Worm (Caenorhabditis elegans): ENCODE results near the gene R10E11.9.

R10E11.9 gene

DNA sequence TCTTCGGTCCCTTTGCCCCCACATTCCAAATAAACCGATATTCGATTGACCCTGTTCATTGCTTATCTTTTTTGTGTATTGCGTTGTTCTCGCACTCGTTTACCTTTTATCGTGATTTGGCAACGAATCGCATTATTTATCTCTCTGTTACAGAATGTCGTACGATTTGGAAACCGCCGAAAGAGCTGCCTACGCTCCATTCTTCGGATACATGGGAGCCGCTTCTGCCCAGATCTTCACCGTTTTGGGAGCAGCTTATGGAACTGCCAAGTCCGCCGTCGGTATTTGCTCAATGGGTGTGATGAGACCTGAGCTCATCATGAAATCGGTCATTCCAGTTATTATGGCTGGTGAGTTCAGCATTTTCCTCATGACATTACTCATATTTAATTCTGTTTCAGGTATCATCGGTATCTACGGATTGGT, 11.4 kb downstream of the R10E11.9 start, which contains the start of gene vha-2 (continued):
- no peak for TF ChIP-seq ceh-100 (GFP tag; IDR thresholded peaks at IDR 0.05)
- TF ChIP-seq snpc-1.1 (tag; optimal IDR thresholded peaks at IDR 0.05; ENCODE audit: insufficient read depth) = no peak
- no peak for TF ChIP-seq nfya-1 (tag; optimal IDR thresholded peaks at IDR 0.05; ENCODE audit: borderline replicate concordance, insufficient read depth)
- no peak for TF ChIP-seq rpc-1 (optimal IDR thresholded peaks at IDR 0.05)
- TF ChIP-seq rpc-1 (tag; optimal IDR thresholded peaks at IDR 0.05) = no peak
- peak; percentile 53 for TF ChIP-seq F52B5.7 (tag; optimal IDR thresholded peaks at IDR 0.05)
- TF ChIP-seq egl-18 (GFP tag; IDR thresholded peaks at IDR 0.05) = no peak
- no peak for TF ChIP-seq efl-1 (GFP tag; optimal IDR thresholded peaks at IDR 0.05)
- TF ChIP-seq mxl-1 (tag; optimal IDR thresholded peaks at IDR 0.05) = no peak
- TF ChIP-seq sdz-38 (tag; optimal IDR thresholded peaks at IDR 0.05) = no peak
- peak; percentile 23 for TF ChIP-seq ztf-26 (tag; optimal IDR thresholded peaks at IDR 0.05)
- TF ChIP-seq nhr-90 (tag; optimal IDR thresholded peaks at IDR 0.05) = peak; percentile 43
- peak; percentile 30; the same call in 1 of the 2 replicates for TF ChIP-seq zfh-2 (GFP tag; conservative IDR thresholded peaks at IDR 0.05)
- no peak for TF ChIP-seq ceh-91 (GFP tag; IDR thresholded peaks at IDR 0.05)
- no peak for TF ChIP-seq K12H6.12 (tag; optimal IDR thresholded peaks at IDR 0.05)
- TF ChIP-seq madf-3 (GFP tag; IDR thresholded peaks at IDR 0.05) = 0 out of 2 replicates have a peak, but pooled peaks have one; percentile 64
- peak; percentile 3 for TF ChIP-seq lin-54 (GFP tag; optimal IDR thresholded peaks at IDR 0.05)
- TF ChIP-seq ZK185.1 (tag; optimal IDR thresholded peaks at IDR 0.05; ENCODE audit: poor library complexity, severe bottlenecking) = peak; percentile 37
- peak; percentile 30 for TF ChIP-seq T26A5.8 (tag; optimal IDR thresholded peaks at IDR 0.05)
- no peak for TF ChIP-seq attf-5 (GFP tag; optimal IDR thresholded peaks at IDR 0.05)
- 0 out of 2 replicates have a peak, but pooled peaks have one; percentile 9 for TF ChIP-seq Y56A3A.18 (GFP tag; IDR thresholded peaks at IDR 0.05)
- TF ChIP-seq dpl-1 (GFP tag; optimal IDR thresholded peaks at IDR 0.05) = no peak
- no peak for TF ChIP-seq cebp-2 (GFP tag; IDR thresholded peaks at IDR 0.05)
- TF ChIP-seq chd-7 (tag; optimal IDR thresholded peaks at IDR 0.05) = peak; percentile 58
- peak; percentile 40 for TF ChIP-seq atf-7 (tag; optimal IDR thresholded peaks at IDR 0.05)
- TF ChIP-seq F49E8.2 (tag; optimal IDR thresholded peaks at IDR 0.05; ENCODE audit: insufficient read depth) = peak; percentile 54
- TF ChIP-seq cebp-1 (GFP tag; IDR thresholded peaks at IDR 0.05) = no peak
- peak; percentile 42 for TF ChIP-seq cebp-1 (tag; optimal IDR thresholded peaks at IDR 0.05)
- TF ChIP-seq F23B12.7 (tag; optimal IDR thresholded peaks at IDR 0.05; ENCODE audit: insufficient read depth) = no peak
- peak; percentile 80 for TF ChIP-seq Y53G8AR.9 (GFP tag; conservative IDR thresholded peaks at IDR 0.05)
- TF ChIP-seq ceh-40 (GFP tag; IDR thresholded peaks at IDR 0.05) = 0 out of 2 replicates have a peak, but pooled peaks have one; percentile 8
- no peak for TF ChIP-seq snpc-3.4 (tag; optimal IDR thresholded peaks at IDR 0.05)
- no peak for TF ChIP-seq ztf-28 (GFP tag; IDR thresholded peaks at IDR 0.05)
- TF ChIP-seq zim-3 (tag; optimal IDR thresholded peaks at IDR 0.05) = no peak
- TF ChIP-seq ztf-18 (tag; optimal IDR thresholded peaks at IDR 0.05) = no peak
- no peak for TF ChIP-seq gei-17 (GFP tag; optimal IDR thresholded peaks at IDR 0.05)
- TF ChIP-seq lin-35 (GFP tag; optimal IDR thresholded peaks at IDR 0.05) = no peak
- no peak for TF ChIP-seq ccch-3 (GFP tag; optimal IDR thresholded peaks at IDR 0.05)
- TF ChIP-seq ceh-58 (GFP tag; IDR thresholded peaks at IDR 0.05) = no peak
- TF ChIP-seq let-526 (GFP tag; IDR thresholded peaks at IDR 0.05) = no peak
- peak; percentile 54; the same call in 1 of the 2 replicates for TF ChIP-seq Y95B8A.8 (GFP tag; IDR thresholded peaks at IDR 0.05)
- peak; percentile 76 for TF ChIP-seq hsf-1 (GFP tag; IDR thresholded peaks at IDR 0.05)
- peak; percentile 92 for TF ChIP-seq B0336.3 (GFP tag; IDR thresholded peaks at IDR 0.05)
- TF ChIP-seq tlf-1 (GFP tag; optimal IDR thresholded peaks at IDR 0.05) = peak; percentile 76
- TF ChIP-seq F57C9.4 (tag; optimal IDR thresholded peaks at IDR 0.05) = no peak
- no peak for TF ChIP-seq ztf-25 (GFP tag; IDR thresholded peaks at IDR 0.05)
- TF ChIP-seq attf-6 (GFP tag; IDR thresholded peaks at IDR 0.05) = no peak
- no peak for TF ChIP-seq mes-4 (tag; optimal IDR thresholded peaks at IDR 0.05)
- TF ChIP-seq F39B2.1 (GFP tag; IDR thresholded peaks at IDR 0.05) = no peak
